Fruit fly (Drosophila melanogaster) whole organism, prepupa: ENCODE results near the gene CG31997.

Source experiments
- Blimp-1 ChIP-seq: fragments of 200-800 bp; sonication (Bioruptor generic); optimal IDR thresholded peaks from 3 replicates; lab custom pipeline; 2017; ENCODE audit warnings: missing biosample characterization, missing genetic modification characterization, mild to moderate bottlenecking, moderate library complexity, missing genetic modification reagents
- CG10631 ChIP-seq: fragments of 200-800 bp; sonication (Bioruptor generic); optimal IDR thresholded peaks from 2 replicates; lab custom pipeline; 2016; ENCODE audit warnings: missing biosample characterization, missing genetic modification characterization
- CG11294 ChIP-seq: fragments of 200-800 bp; sonication (Bioruptor generic); IDR thresholded peaks from 2 replicates; pipeline ENCODE4 v1.3.6; 2022; ENCODE audit warnings: missing biosample characterization, missing genetic modification characterization
- CG11762 ChIP-seq: fragments of 200-800 bp; sonication (Bioruptor generic); optimal IDR thresholded peaks from 3 replicates; lab custom pipeline; 2016; ENCODE audit warnings: missing biosample characterization, missing genetic modification characterization; ENCODE audit not compliant: insufficient read depth
- CG11902 ChIP-seq: fragments of 200-800 bp; sonication (Bioruptor generic); optimal IDR thresholded peaks from 3 replicates; lab custom pipeline; 2016; ENCODE audit warnings: missing biosample characterization, missing genetic modification characterization
- CG15336 ChIP-seq: fragments of 200-800 bp; sonication (Bioruptor generic); IDR thresholded peaks from 2 replicates; pipeline ENCODE4 v1.3.6; 2022; ENCODE audit warnings: missing biosample characterization, missing genetic modification characterization
- CG16779 ChIP-seq: fragments of 200-800 bp; sonication (Bioruptor generic); optimal IDR thresholded peaks from 3 replicates; lab custom pipeline; 2017; ENCODE audit warnings: missing biosample characterization, mild to moderate bottlenecking, missing genetic modification characterization
- CG3032 ChIP-seq: fragments of 200-800 bp; optimal IDR thresholded peaks from 2 replicates; lab custom pipeline; 2019; ENCODE audit warnings: missing biosample characterization, mild to moderate bottlenecking, missing genetic modification characterization, moderate library complexity
- CG31627 ChIP-seq: fragments of 200-800 bp; sonication (Bioruptor generic); optimal IDR thresholded peaks from 3 replicates; lab custom pipeline; 2016; ENCODE audit warnings: missing biosample characterization, missing genetic modification characterization
- CG34406 ChIP-seq: fragments of 200-800 bp; sonication (Bioruptor generic); optimal IDR thresholded peaks from 3 replicates; lab custom pipeline; 2016; ENCODE audit warnings: missing biosample characterization, missing genetic modification characterization
- CG3919 ChIP-seq: fragments of 200-800 bp; sonication (Bioruptor generic); optimal IDR thresholded peaks from 3 replicates; lab custom pipeline; 2016; ENCODE audit warnings: missing biosample characterization, missing genetic modification characterization
- CG4318 ChIP-seq: fragments of 200-800 bp; sonication (Bioruptor generic); optimal IDR thresholded peaks from 3 replicates; lab custom pipeline; 2017; ENCODE audit warnings: missing biosample characterization, mild to moderate bottlenecking, missing genetic modification characterization
- CG6163 ChIP-seq: fragments of 200-800 bp; sonication (Bioruptor generic); IDR thresholded peaks from 3 replicates; pipeline ENCODE4 v1.3.6; 2022; ENCODE audit warnings: missing biosample characterization, missing genetic modification characterization
- CG6792 ChIP-seq: fragments of 200-800 bp; sonication (Bioruptor generic); optimal IDR thresholded peaks from 3 replicates; lab custom pipeline; 2016; ENCODE audit warnings: missing biosample characterization, missing genetic modification characterization
- CG6808 ChIP-seq: fragments of 200-800 bp; sonication (Bioruptor generic); optimal IDR thresholded peaks from 3 replicates; lab custom pipeline; 2017; ENCODE audit warnings: missing biosample characterization, missing genetic modification characterization, mild to moderate bottlenecking, moderate library complexity, missing genetic modification reagents
- CG6854 ChIP-seq: fragments of 200-800 bp; sonication (Bioruptor generic); optimal IDR thresholded peaks from 2 replicates; lab custom pipeline; 2017; ENCODE audit warnings: missing biosample characterization, mild to moderate bottlenecking, missing genetic modification characterization
- CG7368 ChIP-seq: fragments of 200-800 bp; sonication (Bioruptor generic); optimal IDR thresholded peaks from 3 replicates; lab custom pipeline; 2016; ENCODE audit warnings: missing biosample characterization, missing genetic modification characterization
- CG8119 ChIP-seq: fragments of 200-800 bp; sonication (Bioruptor generic); IDR thresholded peaks from 3 replicates; pipeline ENCODE4 v1.3.6; 2022; ENCODE audit warnings: missing biosample characterization, missing genetic modification characterization
- CG8632 ChIP-seq: fragments of 200-800 bp; sonication (Bioruptor generic); optimal IDR thresholded peaks from 3 replicates; lab custom pipeline; 2016; ENCODE audit warnings: missing biosample characterization, missing genetic modification characterization
- CG9139 ChIP-seq: fragments of 200-800 bp; sonication (Bioruptor generic); optimal IDR thresholded peaks from 3 replicates; lab custom pipeline; 2017; ENCODE audit warnings: missing biosample characterization, mild to moderate bottlenecking, missing genetic modification characterization
- Eip78C ChIP-seq: fragments of 200-800 bp; sonication (Bioruptor generic); peaks from one replicate; lab custom pipeline; 2016; ENCODE audit warnings: missing biosample characterization, missing genetic modification characterization
- Eip93F ChIP-seq: fragments of 200-800 bp; sonication (Bioruptor generic); optimal IDR thresholded peaks from 2 replicates; lab custom pipeline; 2016; ENCODE audit warnings: missing biosample characterization, mild to moderate bottlenecking, missing genetic modification characterization
- Ets21C ChIP-seq: fragments of 200-800 bp; sonication (Bioruptor generic); optimal IDR thresholded peaks from 3 replicates; lab custom pipeline; 2016; ENCODE audit warnings: missing biosample characterization, missing genetic modification characterization
- Ets96B ChIP-seq: fragments of 200-800 bp; optimal IDR thresholded peaks from 2 replicates; lab custom pipeline; 2019; ENCODE audit warnings: missing biosample characterization, mild to moderate bottlenecking, missing genetic modification characterization, moderate library complexity
- Gug ChIP-seq: fragments of 200-800 bp; sonication (Bioruptor generic); IDR thresholded peaks from 2 replicates; pipeline ENCODE4 v1.3.6; 2022; ENCODE audit warnings: missing biosample characterization, missing genetic modification characterization
- Hr38 ChIP-seq: sonication (Bioruptor generic); optimal IDR thresholded peaks from 2 replicates; lab custom pipeline; 2016; ENCODE audit warnings: missing biosample characterization, missing genetic modification characterization
- Lpt ChIP-seq: fragments of 200-800 bp; sonication (Bioruptor generic); optimal IDR thresholded peaks from 3 replicates; lab custom pipeline; 2016; ENCODE audit warnings: missing biosample characterization, missing genetic modification characterization
- OdsH ChIP-seq: fragments of 200-800 bp; sonication (Bioruptor generic); optimal IDR thresholded peaks from 3 replicates; lab custom pipeline; 2016; ENCODE audit warnings: missing biosample characterization, missing genetic modification characterization
- Sox102F ChIP-seq: fragments of 200-800 bp; sonication (Bioruptor generic); optimal IDR thresholded peaks from 2 replicates; lab custom pipeline; 2016; ENCODE audit warnings: missing biosample characterization, mild to moderate bottlenecking, missing genetic modification characterization
- Sox14 ChIP-seq: fragments of 200-800 bp; sonication (Bioruptor generic); optimal IDR thresholded peaks from 3 replicates; lab custom pipeline; 2016; ENCODE audit warnings: missing biosample characterization, missing genetic modification characterization
- achi ChIP-seq: fragments of 200-800 bp; sonication (Bioruptor generic); optimal IDR thresholded peaks from 3 replicates; lab custom pipeline; 2016; ENCODE audit warnings: missing biosample characterization, missing genetic modification characterization
- cyc ChIP-seq: fragments of 200-800 bp; sonication (Bioruptor generic); optimal IDR thresholded peaks from 3 replicates; lab custom pipeline; 2016; ENCODE audit warnings: missing biosample characterization, missing genetic modification characterization
- eg ChIP-seq: fragments of 200-800 bp; sonication (Bioruptor generic); IDR thresholded peaks from 3 replicates; pipeline ENCODE4 v1.3.6; 2022; ENCODE audit warnings: missing biosample characterization, missing genetic modification characterization
- esn ChIP-seq: fragments of 200-800 bp; sonication (Bioruptor generic); optimal IDR thresholded peaks from 2 replicates; lab custom pipeline; 2016; ENCODE audit warnings: missing biosample characterization, mild to moderate bottlenecking, missing genetic modification characterization, moderate library complexity
- fkh ChIP-seq: fragments of 200-800 bp; sonication (Bioruptor generic); optimal IDR thresholded peaks from 3 replicates; lab custom pipeline; 2017; ENCODE audit warnings: missing biosample characterization, mild to moderate bottlenecking, missing genetic modification characterization, moderate library complexity
- net ChIP-seq: fragments of 200-800 bp; sonication (Bioruptor generic); optimal IDR thresholded peaks from 3 replicates; lab custom pipeline; 2016; ENCODE audit warnings: missing biosample characterization, missing genetic modification characterization
- salr ChIP-seq, 2 experiments: fragments of 200-800 bp; sonication (Bioruptor generic); optimal IDR thresholded peaks; 3 replicates each; lab custom pipeline; 2016 to 2018; ENCODE audit warnings: missing biosample characterization in 2 of 2, missing genetic modification characterization in 2 of 2, mild to moderate bottlenecking in 1 of 2
- ss ChIP-seq, 2 experiments: fragments of 200-800 bp; sonication (Bioruptor generic); optimal IDR thresholded peaks; 2 replicates in 1 of 2; 3 replicates in 1 of 2; lab custom pipeline; 2017 to 2018; ENCODE audit warnings: mild to moderate bottlenecking in 2 of 2, missing biosample characterization in 2 of 2, missing genetic modification characterization in 2 of 2, moderate library complexity in 1 of 2
- topi ChIP-seq: fragments of 200-800 bp; sonication (Bioruptor generic); optimal IDR thresholded peaks from 3 replicates; lab custom pipeline; 2016; ENCODE audit warnings: missing biosample characterization, missing genetic modification characterization

The CG31997 gene

dm6 chr4:131958-132623, 23.8 kb downstream of the CG31997 start, which contains the start of gene anne (continued):
- TF ChIP-seq Ets96B (tag; lab: Kevin White, UChicago) (peak; percentile 19), CG31627 (GFP tag; lab: Kevin White, UChicago) (no peak), Blimp-1 (GFP tag; lab: Kevin White, UChicago) (no peak), CG11762 (GFP tag; lab: Kevin White, UChicago) (no peak), CG9139 (GFP tag; lab: Kevin White, UChicago) (no peak), Sox14 (peak; percentile 33), CG6792 (no peak), CG6854 (peak; percentile 11), topi (GFP tag; lab: Kevin White, UChicago) (no peak), CG6163 (GFP tag; lab: Robert Waterston, UW) (no peak), Hr38 (no peak), CG7368 (GFP tag; lab: Kevin White, UChicago) (no peak), fkh (GFP tag; lab: Kevin White, UChicago) (peak; percentile 94), cyc (peak; percentile 13)

- TF ChIP-seq CG6792 (no peak), CG7368 (GFP tag; lab: Kevin White, UChicago) (no peak), OdsH (no peak), CG6854 (no peak), salr (GFP tag; optimal IDR thresholded peaks at IDR 0.05; lab: Kevin White, UChicago) (no peak)
Observed at dm6 chr4:130990-131389, 24.9 kb downstream of the CG31997 start.

dm6 chr4:130558-130957, 25.3 kb downstream of the CG31997 start:
- no peak for TF ChIP-seq CG31627 (GFP tag; lab: Kevin White, UChicago)
- no peak for TF ChIP-seq CG8632
- TF ChIP-seq topi (GFP tag; lab: Kevin White, UChicago): no peak
- no peak for TF ChIP-seq OdsH
- TF ChIP-seq Eip93F (GFP tag; lab: Kevin White, UChicago): no peak
- no peak for TF ChIP-seq achi (GFP tag; lab: Kevin White, UChicago)
- no peak for TF ChIP-seq CG11902 (GFP tag; lab: Kevin White, UChicago)
- no peak for TF ChIP-seq CG3032 (tag; lab: Kevin White, UChicago)
- no peak for TF ChIP-seq CG34406 (GFP tag; lab: Kevin White, UChicago)
- TF ChIP-seq CG6163 (GFP tag; lab: Robert Waterston, UW): no peak
- TF ChIP-seq Lpt (GFP tag; lab: Kevin White, UChicago): no peak
- TF ChIP-seq Ets21C (GFP tag; lab: Kevin White, UChicago): no peak
- TF ChIP-seq CG16779 (tag; lab: Kevin White, UChicago): no peak
- no peak for TF ChIP-seq CG10631
- no peak for TF ChIP-seq esn
- no peak for TF ChIP-seq CG4318 (GFP tag; lab: Kevin White, UChicago)
- TF ChIP-seq Eip78C: no peak
- no peak for TF ChIP-seq net

dm6 chr4:129644-130272, 26.1 kb downstream of the CG31997 start, which contains the start of gene Ank:
Gene Ank, minus strand, starts transcription at chr4:129849.
- TF ChIP-seq ss (GFP tag; optimal IDR thresholded peaks at IDR 0.05; lab: Kevin White, UChicago) (no peak), CG31627 (GFP tag; lab: Kevin White, UChicago) (no peak), Blimp-1 (GFP tag; lab: Kevin White, UChicago) (no peak), CG11294 (GFP tag; lab: Robert Waterston, UW) (no peak), Gug (GFP tag; lab: Robert Waterston, UW) (no peak), eg (GFP tag; lab: Robert Waterston, UW) (no peak), Sox102F (GFP tag; lab: Kevin White, UChicago) (no peak), CG3032 (tag; lab: Kevin White, UChicago) (peak; percentile 19), CG15336 (GFP tag; lab: Robert Waterston, UW) (no peak), CG6808 (GFP tag; lab: Kevin White, UChicago) (no peak), CG34406 (GFP tag; lab: Kevin White, UChicago) (no peak), CG16779 (tag; lab: Kevin White, UChicago) (no peak), CG8119 (GFP tag; lab: Robert Waterston, UW) (no peak), CG11762 (GFP tag; lab: Kevin White, UChicago) (no peak), Lpt (GFP tag; lab: Kevin White, UChicago) (no peak), CG3919 (GFP tag; lab: Kevin White, UChicago) (no peak), Eip78C (peak; percentile 60)
